Worm (Caenorhabditis elegans) whole organism, mixed stage, embryonic: ENCODE data around the gene sra-11.
A peak's percentile ranks its signal among the peaks of the same experiment; 100 is the strongest.

Experiments
- bed-3 ChIP-seq: fragments of 200-800 bp; sonication (Bioruptor generic); optimal IDR thresholded peaks from 3 replicates; lab custom pipeline; 2018; ENCODE audit warnings: mild to moderate bottlenecking, missing genetic modification characterization, moderate library complexity, missing compliant biosample characterization
- blmp-1 ChIP-seq: fragments of 150-350 bp; optimal IDR thresholded peaks from 2 replicates; lab custom pipeline; 2014; ENCODE audit warnings: missing biosample characterization, missing genetic modification characterization
- ceh-39 ChIP-seq: fragments of 150-350 bp; optimal IDR thresholded peaks from 2 replicates; lab custom pipeline; 2014; ENCODE audit warnings: missing biosample characterization, missing genetic modification characterization
- ceh-43 ChIP-seq: fragments of 200-800 bp; sonication (Bioruptor generic); optimal IDR thresholded peaks from 2 replicates; lab custom pipeline; 2018; ENCODE audit warnings: mild to moderate bottlenecking, missing genetic modification characterization, moderate library complexity, missing compliant biosample characterization
- ceh-83 ChIP-seq: fragments of 200-800 bp; sonication (Bioruptor generic); optimal IDR thresholded peaks from 2 replicates; lab custom pipeline; 2018; ENCODE audit warnings: mild to moderate bottlenecking, missing genetic modification characterization, missing compliant biosample characterization
- cnd-1 ChIP-seq: fragments of 200-800 bp; sonication (Bioruptor generic); optimal IDR thresholded peaks from 2 replicates; lab custom pipeline; 2018; ENCODE audit warnings: mild to moderate bottlenecking, missing genetic modification characterization, missing compliant biosample characterization
- drap-1 ChIP-seq: fragments of 200-800 bp; sonication (Bioruptor generic); optimal IDR thresholded peaks from 3 replicates; lab custom pipeline; 2018; ENCODE audit warnings: mild to moderate bottlenecking, missing genetic modification characterization, missing compliant biosample characterization
- elt-1 ChIP-seq: sonication (generic microtip); optimal IDR thresholded peaks from 2 replicates; lab custom pipeline; 2017; ENCODE audit warnings: missing genetic modification characterization, mild to moderate bottlenecking, missing compliant biosample characterization, antibody characterized with exemption, moderate library complexity, borderline replicate concordance; ENCODE audit not compliant: insufficient read depth
- elt-3 ChIP-seq: fragments of 150-350 bp; optimal IDR thresholded peaks from 2 replicates; lab custom pipeline; 2014; ENCODE audit warnings: missing biosample characterization, missing genetic modification characterization
- flh-1 ChIP-seq: fragments of 200-800 bp; sonication (Bioruptor generic); optimal IDR thresholded peaks from 2 replicates; lab custom pipeline; 2018; ENCODE audit warnings: mild to moderate bottlenecking, missing genetic modification characterization, moderate library complexity, missing compliant biosample characterization
- ham-2 ChIP-seq: fragments of 200-800 bp; sonication (Bioruptor generic); optimal IDR thresholded peaks from 2 replicates; lab custom pipeline; 2018; ENCODE audit warnings: mild to moderate bottlenecking, missing genetic modification characterization, missing compliant biosample characterization
- hlh-1 ChIP-seq: fragments of 150-350 bp; optimal IDR thresholded peaks from 2 replicates; lab custom pipeline; 2014; ENCODE audit warnings: missing biosample characterization, missing genetic modification reagents, missing genetic modification characterization
- lin-13 ChIP-seq: fragments of 150-350 bp; optimal IDR thresholded peaks from 2 replicates; lab custom pipeline; 2014; ENCODE audit warnings: missing biosample characterization, missing genetic modification characterization
- lin-32 ChIP-seq: fragments of 200-800 bp; sonication (Bioruptor generic); optimal IDR thresholded peaks from 2 replicates; lab custom pipeline; 2018; ENCODE audit warnings: mild to moderate bottlenecking, missing genetic modification characterization, missing compliant biosample characterization
- lsy-2 ChIP-seq: fragments of 150-350 bp; optimal IDR thresholded peaks from 2 replicates; lab custom pipeline; 2014; ENCODE audit warnings: missing biosample characterization, missing genetic modification characterization
- mep-1 ChIP-seq: fragments of 150-350 bp; optimal IDR thresholded peaks from 2 replicates; lab custom pipeline; 2017; ENCODE audit warnings: missing biosample characterization, missing genetic modification reagents, missing genetic modification characterization, inconsistent platforms
- mls-2 ChIP-seq: sonication (generic microtip); optimal IDR thresholded peaks from 2 replicates; lab custom pipeline; 2016; ENCODE audit warnings: mild to moderate bottlenecking, missing genetic modification characterization, moderate library complexity, missing compliant biosample characterization
- nhr-12 ChIP-seq: fragments of 150-350 bp; optimal IDR thresholded peaks from 2 replicates; lab custom pipeline; 2014; ENCODE audit warnings: missing biosample characterization, missing genetic modification characterization
- nhr-2 ChIP-seq: fragments of 150-350 bp; optimal IDR thresholded peaks from 2 replicates; lab custom pipeline; 2014; ENCODE audit warnings: missing biosample characterization, missing genetic modification characterization
- nhr-237 ChIP-seq: fragments of 150-350 bp; optimal IDR thresholded peaks from 2 replicates; lab custom pipeline; 2014; ENCODE audit warnings: missing biosample characterization, missing genetic modification characterization
- nhr-76 ChIP-seq: sonication (generic microtip); optimal IDR thresholded peaks from 2 replicates; lab custom pipeline; 2017; ENCODE audit warnings: missing biosample characterization, missing genetic modification characterization
- pha-4 ChIP-seq: fragments of 150-350 bp; optimal IDR thresholded peaks from 2 replicates; lab custom pipeline; 2018; ENCODE audit warnings: missing biosample characterization, missing genetic modification reagents, missing genetic modification characterization
- snpc-4 ChIP-seq: fragments of 150-350 bp; optimal IDR thresholded peaks from 2 replicates; lab custom pipeline; 2014; ENCODE audit warnings: missing biosample characterization, missing genetic modification characterization
- sptf-1 ChIP-seq: sonication (generic microtip); optimal IDR thresholded peaks from 2 replicates; lab custom pipeline; 2017; ENCODE audit warnings: mild to moderate bottlenecking, missing genetic modification characterization, moderate library complexity, missing compliant biosample characterization
- unc-39 ChIP-seq: fragments of 150-350 bp; optimal IDR thresholded peaks from 2 replicates; lab custom pipeline; 2014; ENCODE audit warnings: missing biosample characterization, missing genetic modification characterization
- unc-62 ChIP-seq: fragments of 150-350 bp; optimal IDR thresholded peaks from 2 replicates; lab custom pipeline; 2014; ENCODE audit warnings: missing biosample characterization, missing genetic modification reagents, missing genetic modification characterization
- zip-8 ChIP-seq: fragments of 150-350 bp; optimal IDR thresholded peaks from 2 replicates; lab custom pipeline; 2014; ENCODE audit warnings: missing biosample characterization, missing genetic modification characterization
- ztf-11 ChIP-seq: fragments of 150-350 bp; optimal IDR thresholded peaks from 2 replicates; lab custom pipeline; 2014; ENCODE audit warnings: missing biosample characterization, missing genetic modification characterization

sra-11 gene

DNA sequence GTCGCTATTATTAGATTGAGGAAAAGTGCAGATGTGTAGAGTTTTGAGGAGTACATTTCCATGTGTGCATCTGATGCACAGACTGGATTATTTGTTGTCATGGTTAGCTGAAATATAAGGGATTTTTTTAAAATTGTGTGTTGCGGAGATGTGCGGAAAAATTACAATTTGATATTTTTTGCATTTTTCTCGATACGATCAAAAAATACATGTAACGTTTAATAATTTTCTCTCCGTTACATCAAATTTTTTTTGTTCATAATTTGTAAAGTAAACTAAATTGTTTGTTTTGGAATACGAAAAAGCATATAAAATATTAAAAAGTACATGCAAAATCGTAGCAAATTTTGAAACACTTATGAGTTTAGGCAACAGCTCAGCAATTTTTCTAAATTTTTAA lies at the start of gene sra-11:
Gene sra-11, minus strand, starts transcription at position 101 of the 400 bp plus-strand sequence.
- no peak for TF ChIP-seq ceh-83 (GFP tag; lab: Kevin White, UChicago)
- no peak for TF ChIP-seq drap-1
- TF ChIP-seq nhr-2 (tag; lab: Kevin White, UChicago), result no peak
- TF ChIP-seq pha-4 (tag; lab: Kevin White, UChicago), result no peak
- TF ChIP-seq snpc-4 (tag; lab: Kevin White, UChicago), result no peak
- TF ChIP-seq nhr-237, result no peak
- no peak for TF ChIP-seq sptf-1
- no peak for TF ChIP-seq unc-39 (tag; lab: Kevin White, UChicago)
- no peak for TF ChIP-seq flh-1 (GFP tag; lab: Kevin White, UChicago)
- no peak for TF ChIP-seq mep-1 (tag; lab: Kevin White, UChicago)

DNA sequence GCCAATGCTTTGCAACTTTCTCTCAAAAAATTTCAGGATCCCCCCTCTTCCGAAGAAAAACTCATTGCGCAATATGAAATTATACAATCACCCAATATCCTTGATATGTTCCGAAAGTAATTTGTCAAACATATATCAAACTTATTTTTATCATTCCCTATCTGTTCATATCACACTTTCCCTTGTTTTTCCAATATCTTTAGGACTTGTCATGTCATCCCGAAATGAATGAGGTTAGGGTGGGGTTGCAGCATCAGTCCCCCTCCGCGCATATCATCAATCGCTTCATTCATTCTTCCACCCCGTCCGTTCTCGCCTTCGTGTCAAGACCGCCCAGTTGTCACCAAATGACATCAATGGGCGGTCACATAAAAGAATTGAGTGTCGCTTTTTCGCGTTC lies 49.6 kb upstream of the sra-11 start:
- TF ChIP-seq bed-3 (no peak), unc-62 (peak; percentile 72), zip-8 (tag; lab: Kevin White, UChicago) (peak; percentile 76), elt-3 (tag; lab: Kevin White, UChicago) (peak; percentile 66)
- TF ChIP-seq, all 35 proteins: peak for 3

DNA sequence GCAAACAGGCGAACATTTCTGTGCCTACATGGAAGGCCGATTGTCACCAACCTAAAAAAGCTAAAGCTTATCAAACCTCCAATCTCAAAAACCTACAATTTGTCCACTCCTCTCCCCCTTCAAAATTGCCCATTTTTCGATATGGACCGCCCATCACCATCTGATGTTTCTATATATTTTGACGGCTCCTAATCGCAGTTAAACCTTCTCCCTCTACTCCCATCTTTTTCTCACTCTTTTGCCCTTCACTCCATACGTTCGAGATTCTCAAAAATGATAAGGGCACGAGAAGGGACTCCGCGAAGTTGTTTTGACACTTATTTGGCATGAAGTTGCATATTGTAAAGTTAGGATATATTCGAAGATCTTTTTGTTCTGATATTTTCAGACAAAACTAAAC lies 49.0 kb upstream of the sra-11 start:
- TF ChIP-seq drap-1 (no peak), nhr-237 (no peak), cnd-1 (no peak)

DNA sequence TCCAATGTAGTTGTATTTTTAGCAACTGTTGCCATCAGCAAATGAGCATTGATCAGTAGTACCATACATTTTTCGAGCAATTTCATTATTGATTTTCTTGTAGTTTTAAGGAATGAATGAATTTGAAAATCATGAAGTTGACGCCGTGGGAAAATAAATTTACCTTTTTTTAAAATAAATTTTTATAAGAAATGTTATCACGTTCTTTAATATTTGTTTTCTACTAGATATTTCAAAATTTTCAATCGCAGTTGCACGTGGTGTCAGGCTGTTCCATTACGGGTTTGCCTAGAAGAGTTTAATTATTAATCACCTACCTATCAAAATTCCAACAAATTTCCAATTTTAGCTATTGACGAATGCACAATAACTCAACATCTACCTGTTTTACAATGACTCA lies 46.7 kb upstream of the sra-11 start, which contains the start of gene R03D7.8:
Gene R03D7.8, minus strand, starts transcription at position 101 of the 400 bp plus-strand sequence.
- TF ChIP-seq drap-1, result no peak
- no peak for TF ChIP-seq ham-2
- no peak for TF ChIP-seq lin-32 (GFP tag; lab: Kevin White, UChicago)
- TF ChIP-seq nhr-2 (tag; lab: Kevin White, UChicago), result no peak
- TF ChIP-seq hlh-1, result no peak
- TF ChIP-seq bed-3, result no peak
- no peak for TF ChIP-seq mls-2
- TF ChIP-seq ztf-11 (tag; lab: Kevin White, UChicago), result no peak
- TF ChIP-seq nhr-76 (tag; lab: Kevin White, UChicago), result no peak

DNA sequence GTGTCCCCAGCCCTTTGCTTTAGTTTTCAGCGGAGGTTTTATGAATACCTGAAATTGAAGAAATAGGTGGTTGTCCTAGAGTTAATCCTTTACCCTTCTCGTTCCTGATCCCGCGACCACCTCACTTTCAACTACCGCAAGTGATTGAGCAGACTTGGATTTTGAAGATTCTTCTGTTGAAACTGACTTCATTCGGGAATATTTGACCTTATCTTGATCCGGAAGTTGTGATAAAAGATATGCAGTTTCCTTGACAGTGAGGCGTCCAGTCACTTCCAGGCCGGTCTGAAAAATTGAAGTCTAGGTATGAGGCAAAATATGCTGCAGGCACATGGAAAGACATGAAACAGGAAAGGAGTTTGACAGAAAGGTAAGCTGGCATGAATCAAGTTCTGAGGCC lies 45.0 kb upstream of the sra-11 start:
- TF ChIP-seq elt-3 (tag; lab: Kevin White, UChicago), result no peak
- no peak for TF ChIP-seq lin-13 (tag; lab: Kevin White, UChicago)
- TF ChIP-seq ceh-43, result no peak
- no peak for TF ChIP-seq hlh-1
- TF ChIP-seq cnd-1, result no peak
- TF ChIP-seq unc-62, result no peak
- no peak for TF ChIP-seq ham-2
- TF ChIP-seq nhr-237, result no peak
- TF ChIP-seq lin-32 (GFP tag; lab: Kevin White, UChicago), result no peak
- TF ChIP-seq elt-1 (tag; lab: Kevin White, UChicago), result no peak
- no peak for TF ChIP-seq flh-1 (GFP tag; lab: Kevin White, UChicago)
- TF ChIP-seq mep-1 (tag; lab: Kevin White, UChicago), result no peak
- TF ChIP-seq nhr-76 (tag; lab: Kevin White, UChicago), result no peak
- no peak for TF ChIP-seq drap-1
- TF ChIP-seq pha-4 (tag; lab: Kevin White, UChicago), result no peak
- no peak for TF ChIP-seq sptf-1
- no peak for TF ChIP-seq unc-39 (tag; lab: Kevin White, UChicago)
- no peak for TF ChIP-seq mls-2
- TF ChIP-seq nhr-12 (tag; lab: Kevin White, UChicago), result no peak

DNA sequence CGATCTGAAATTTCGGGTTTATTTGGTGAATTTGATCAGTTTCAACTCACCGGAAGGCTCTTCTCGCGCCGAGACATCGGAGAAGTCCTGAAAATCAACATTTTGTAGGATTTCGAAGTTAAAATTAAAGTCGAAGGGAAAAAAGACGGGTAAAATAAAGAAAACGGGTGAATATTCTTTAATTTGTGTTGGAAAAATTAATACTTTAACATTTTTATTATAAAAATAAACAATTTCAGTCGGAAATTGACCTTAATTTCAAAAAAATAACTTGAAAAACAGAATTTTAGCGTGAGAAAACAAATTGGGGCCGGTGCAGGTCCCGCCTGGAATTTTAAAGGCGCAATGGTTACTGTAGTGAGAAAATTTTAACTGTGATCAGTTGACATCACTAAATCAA lies 42.9 kb upstream of the sra-11 start, which contains the start of gene nos-1:
Gene nos-1, minus strand, starts transcription at position 101 of the 400 bp plus-strand sequence.
- TF ChIP-seq mls-2 (no peak), ham-2 (no peak), snpc-4 (tag; lab: Kevin White, UChicago) (no peak), lsy-2 (no peak), ztf-11 (tag; lab: Kevin White, UChicago) (no peak), elt-1 (tag; lab: Kevin White, UChicago) (no peak), ceh-39 (tag; lab: Kevin White, UChicago) (no peak), drap-1 (no peak), pha-4 (tag; lab: Kevin White, UChicago) (no peak), zip-8 (tag; lab: Kevin White, UChicago) (no peak), sptf-1 (no peak), mep-1 (tag; lab: Kevin White, UChicago) (no peak), flh-1 (GFP tag; lab: Kevin White, UChicago) (no peak), unc-62 (no peak), blmp-1 (tag; lab: Kevin White, UChicago) (no peak), hlh-1 (no peak)
- TF ChIP-seq, all 35 proteins: peak for 0
